Worm (Caenorhabditis elegans) whole organism, young adult: ENCODE data around the gene tdc-1.

Source experiments
- B0019.2 ChIP-seq: fragments of 200-800 bp; sonication (Bioruptor generic); conservative IDR thresholded peaks from 2 replicates; pipeline ENCODE4 v1.3.6; 2022; ENCODE audit warnings: missing genetic modification reagents, missing genetic modification characterization, missing compliant biosample characterization
- B0035.1 ChIP-seq: sonication (generic microtip); optimal IDR thresholded peaks from 2 replicates; lab custom pipeline; 2016; ENCODE audit warnings: missing genetic modification characterization, mild to moderate bottlenecking, missing compliant biosample characterization, missing genotype, missing genetic modification reagents
- D2030.7 ChIP-seq: fragments of 200-800 bp; sonication (Bioruptor generic); IDR thresholded peaks from 2 replicates; pipeline ENCODE4 v1.3.6; 2022; ENCODE audit warnings: missing genetic modification reagents, missing genetic modification characterization, missing compliant biosample characterization
- F22D6.2 ChIP-seq: sonication (generic microtip); optimal IDR thresholded peaks from 2 replicates; lab custom pipeline; 2016; ENCODE audit warnings: mild to moderate bottlenecking, missing genetic modification characterization, missing compliant biosample characterization
- F55B11.4 ChIP-seq: sonication (generic microtip); optimal IDR thresholded peaks from 2 replicates; lab custom pipeline; 2016; ENCODE audit warnings: missing compliant biosample characterization, missing genetic modification characterization, borderline replicate concordance; ENCODE audit not compliant: insufficient read depth
- T07F8.4 ChIP-seq: sonication (generic microtip); optimal IDR thresholded peaks from 2 replicates; lab custom pipeline; 2016; ENCODE audit warnings: mild to moderate bottlenecking, missing genetic modification characterization, moderate library complexity, missing compliant biosample characterization
- Y53F4B.3 ChIP-seq: fragments of 200-800 bp; sonication (Bioruptor generic); IDR thresholded peaks from 2 replicates; pipeline ENCODE4 v1.3.6; 2022; ENCODE audit warnings: missing genetic modification reagents, missing genetic modification characterization, missing compliant biosample characterization
- Y53G8AR.9 ChIP-seq: fragments of 200-800 bp; sonication (Bioruptor generic); conservative IDR thresholded peaks from 2 replicates; pipeline ENCODE4 v1.3.6; 2022; ENCODE audit warnings: missing genetic modification reagents, missing genetic modification characterization, missing compliant biosample characterization
- Y79H2A.3 ChIP-seq: fragments of 200-800 bp; sonication (Bioruptor generic); conservative IDR thresholded peaks from 2 replicates; pipeline ENCODE4 v1.3.6; 2022; ENCODE audit warnings: missing genetic modification reagents, missing genetic modification characterization, missing compliant biosample characterization
- ccch-3 ChIP-seq: fragments of 200-800 bp; sonication (Bioruptor generic); optimal IDR thresholded peaks from 2 replicates; lab custom pipeline; 2018; ENCODE audit warnings: mild to moderate bottlenecking, missing genetic modification characterization, missing compliant biosample characterization
- cebp-1 ChIP-seq, 2 experiments: fragments of 200-800 bp in 1 of 2; sonication (Bioruptor generic) in 1 of 2; sonication (generic microtip) in 1 of 2; IDR thresholded peaks in 1 of 2; optimal IDR thresholded peaks in 1 of 2; 2 replicates each; pipeline versions ENCODE4 v1.3.6 to Lab custom; 2017 to 2022; ENCODE audit warnings: missing compliant biosample characterization in 2 of 2, missing genetic modification characterization in 2 of 2, mild to moderate bottlenecking in 1 of 2, missing genetic modification reagents in 1 of 2, moderate library complexity in 1 of 2
- ceh-91 ChIP-seq: fragments of 200-800 bp; sonication (Bioruptor generic); IDR thresholded peaks from 2 replicates; pipeline ENCODE4 v1.3.6; 2022; ENCODE audit warnings: missing genetic modification reagents, missing genetic modification characterization, missing compliant biosample characterization
- dpff-1 ChIP-seq: sonication (generic microtip); optimal IDR thresholded peaks from 2 replicates; lab custom pipeline; 2017; ENCODE audit warnings: mild to moderate bottlenecking, missing genetic modification characterization, missing compliant biosample characterization
- dpl-1 ChIP-seq: fragments of 150-350 bp; optimal IDR thresholded peaks from 2 replicates; lab custom pipeline; 2014; ENCODE audit warnings: missing biosample characterization, missing genetic modification reagents, missing genetic modification characterization
- egrh-3 ChIP-seq: fragments of 200-800 bp; sonication (Bioruptor generic); IDR thresholded peaks from 2 replicates; pipeline ENCODE4 v1.3.6; 2022; ENCODE audit warnings: missing genetic modification reagents, missing genetic modification characterization, missing compliant biosample characterization
- him-1 ChIP-seq: sonication (generic microtip); optimal IDR thresholded peaks from 2 replicates; lab custom pipeline; 2016; ENCODE audit warnings: missing genotype, missing genetic modification reagents, missing genetic modification characterization, missing compliant biosample characterization
- hlh-12 ChIP-seq: sonication (generic microtip); optimal IDR thresholded peaks from 2 replicates; lab custom pipeline; 2016; ENCODE audit warnings: missing genetic modification characterization, missing compliant biosample characterization
- lag-1 ChIP-seq: fragments of 200-800 bp; sonication (Bioruptor generic); IDR thresholded peaks from 2 replicates; pipeline ENCODE4 v1.3.6; 2022; ENCODE audit warnings: missing genetic modification reagents, missing genetic modification characterization, missing compliant biosample characterization
- let-526 ChIP-seq: fragments of 200-800 bp; sonication (Bioruptor generic); IDR thresholded peaks from 2 replicates; pipeline ENCODE4 v1.3.6; 2022; ENCODE audit warnings: missing genetic modification reagents, missing genetic modification characterization, missing compliant biosample characterization
- let-607 ChIP-seq, 2 experiments: fragments of 200-800 bp in 1 of 2; sonication (Bioruptor generic) in 1 of 2; sonication (generic microtip) in 1 of 2; optimal IDR thresholded peaks; 2 replicates each; lab custom pipeline; 2016 to 2018; ENCODE audit warnings: mild to moderate bottlenecking in 2 of 2, missing compliant biosample characterization in 2 of 2, missing genetic modification characterization in 2 of 2, moderate library complexity in 2 of 2, missing genotype in 1 of 2
- lir-1 ChIP-seq: fragments of 200-800 bp; sonication (Bioruptor generic); conservative IDR thresholded peaks from 2 replicates; pipeline ENCODE4 v1.3.6; 2022; ENCODE audit warnings: missing genetic modification reagents, missing genetic modification characterization, missing compliant biosample characterization
- lsl-1 ChIP-seq: fragments of 200-800 bp; sonication (Bioruptor generic); optimal IDR thresholded peaks from 2 replicates; lab custom pipeline; 2018; ENCODE audit warnings: mild to moderate bottlenecking, missing genetic modification characterization, moderate library complexity, missing compliant biosample characterization
- lsy-27 ChIP-seq: sonication (generic microtip); optimal IDR thresholded peaks from 2 replicates; lab custom pipeline; 2017; ENCODE audit warnings: missing genetic modification characterization, mild to moderate bottlenecking, missing compliant biosample characterization, antibody characterized with exemption, missing genotype, borderline replicate concordance; ENCODE audit not compliant: insufficient read depth
- madf-3 ChIP-seq: fragments of 200-800 bp; sonication (Bioruptor generic); IDR thresholded peaks from 2 replicates; pipeline ENCODE4 v1.3.6; 2022; ENCODE audit warnings: missing genetic modification reagents, missing genetic modification characterization, missing compliant biosample characterization
- madf-6 ChIP-seq: fragments of 200-800 bp; sonication (Bioruptor generic); IDR thresholded peaks from 2 replicates; pipeline ENCODE4 v1.3.6; 2022; ENCODE audit warnings: missing genetic modification reagents, missing genetic modification characterization, missing compliant biosample characterization
- nfya-1 ChIP-seq: sonication (generic microtip); optimal IDR thresholded peaks from 2 replicates; lab custom pipeline; 2017; ENCODE audit warnings: antibody characterized with exemption, missing compliant biosample characterization, missing genetic modification characterization, borderline replicate concordance; ENCODE audit not compliant: insufficient read depth
- nfya-2 ChIP-seq: fragments of 200-800 bp; sonication (Bioruptor generic); IDR thresholded peaks from 2 replicates; pipeline ENCODE4 v1.3.6; 2022; ENCODE audit warnings: missing genetic modification reagents, missing genetic modification characterization, missing compliant biosample characterization
- nfyb-1 ChIP-seq: fragments of 200-800 bp; sonication (Bioruptor generic); IDR thresholded peaks from 2 replicates; pipeline ENCODE4 v1.3.6; 2022; ENCODE audit warnings: missing genetic modification reagents, missing genetic modification characterization, missing compliant biosample characterization
- nhr-179 ChIP-seq: sonication (generic microtip); optimal IDR thresholded peaks from 2 replicates; lab custom pipeline; 2016; ENCODE audit warnings: mild to moderate bottlenecking, missing genetic modification characterization, missing compliant biosample characterization
- nhr-80 ChIP-seq: sonication (generic microtip); optimal IDR thresholded peaks from 2 replicates; lab custom pipeline; 2016; ENCODE audit warnings: missing genetic modification characterization, missing compliant biosample characterization
- pha-4 ChIP-seq: fragments of 150-350 bp; sonication (generic microtip); optimal IDR thresholded peaks from 2 replicates; lab custom pipeline; 2014; ENCODE audit warnings: missing biosample characterization, missing genetic modification reagents, missing genetic modification characterization
- rcor-1 ChIP-seq: fragments of 200-800 bp; sonication (Bioruptor generic); IDR thresholded peaks from 2 replicates; pipeline ENCODE4 v1.3.6; 2022; ENCODE audit warnings: missing genetic modification reagents, missing genetic modification characterization, missing compliant biosample characterization
- repo-1 ChIP-seq: sonication (generic microtip); optimal IDR thresholded peaks from 2 replicates; lab custom pipeline; 2017; ENCODE audit warnings: mild to moderate bottlenecking, missing genetic modification characterization, missing compliant biosample characterization
- snpc-3.4 ChIP-seq: sonication (generic microtip); optimal IDR thresholded peaks from 2 replicates; lab custom pipeline; 2017; ENCODE audit warnings: missing genetic modification characterization, mild to moderate bottlenecking, missing compliant biosample characterization, antibody characterized with exemption, moderate library complexity, missing genotype, missing genetic modification reagents
- tbp1 ChIP-seq: fragments of 200-800 bp; sonication (Bioruptor generic); optimal IDR thresholded peaks from 2 replicates; lab custom pipeline; 2018; ENCODE audit warnings: mild to moderate bottlenecking, missing genetic modification characterization, missing compliant biosample characterization
- tbx-9 ChIP-seq: sonication (generic microtip); optimal IDR thresholded peaks from 2 replicates; lab custom pipeline; 2016; ENCODE audit warnings: borderline replicate concordance, missing genetic modification characterization, inconsistent platforms, missing compliant biosample characterization
- tlf-1 ChIP-seq: fragments of 200-800 bp; sonication (Bioruptor generic); optimal IDR thresholded peaks from 2 replicates; lab custom pipeline; 2018; ENCODE audit warnings: mild to moderate bottlenecking, missing genetic modification characterization, missing compliant biosample characterization
- unc-62 ChIP-seq: fragments of 150-350 bp; optimal IDR thresholded peaks from 2 replicates; lab custom pipeline; 2014; ENCODE audit warnings: missing biosample characterization, missing genetic modification reagents, missing genetic modification characterization
- xnd-1 ChIP-seq: sonication (generic microtip); optimal IDR thresholded peaks from 2 replicates; lab custom pipeline; 2016; ENCODE audit warnings: missing genotype, missing genetic modification reagents, missing genetic modification characterization, missing compliant biosample characterization
- ztf-22 ChIP-seq: fragments of 200-800 bp; sonication (Bioruptor generic); optimal IDR thresholded peaks from 2 replicates; lab custom pipeline; 2018; ENCODE audit warnings: mild to moderate bottlenecking, missing genetic modification characterization, moderate library complexity, missing compliant biosample characterization
- ztf-26 ChIP-seq: sonication (generic microtip); optimal IDR thresholded peaks from 2 replicates; lab custom pipeline; 2017; ENCODE audit warnings: missing genetic modification characterization, missing compliant biosample characterization

Gene tdc-1

ce11 chrII:8246476-8246875, 23.9 kb upstream of the tdc-1 start, which contains the start of gene F35C11.3 (continued):
- no peak for TF ChIP-seq ztf-22 (GFP tag; lab: Kevin White, UChicago)
- no peak for TF ChIP-seq rcor-1 (GFP tag; lab: Robert Waterston, UW)
- TF ChIP-seq F55B11.4 (tag; lab: Kevin White, UChicago) = no peak

- TF ChIP-seq repo-1 (tag; lab: Kevin White, UChicago) = no peak
- TF ChIP-seq let-607 (tag; optimal IDR thresholded peaks at IDR 0.05; lab: Kevin White, UChicago) = peak in 1 of 2 experiments; percentile 9
- no peak for TF ChIP-seq lir-1 (GFP tag; lab: Robert Waterston, UW)
- TF ChIP-seq him-1 (tag; lab: Kevin White, UChicago) = no peak
- peak; percentile 16 for TF ChIP-seq pha-4 (tag; lab: Kevin White, UChicago)
- no peak for TF ChIP-seq hlh-12 (tag; lab: Kevin White, UChicago)
- no peak for TF ChIP-seq cebp-1 (GFP tag; IDR thresholded peaks at IDR 0.05; lab: Robert Waterston, UW)
- TF ChIP-seq cebp-1 (tag; optimal IDR thresholded peaks at IDR 0.05; lab: Kevin White, UChicago) = no peak
- no peak for TF ChIP-seq D2030.7 (GFP tag; lab: Robert Waterston, UW)
- TF ChIP-seq unc-62 (GFP tag; lab: Kevin White, UChicago) = peak; percentile 77
- no peak for TF ChIP-seq dpff-1 (tag; lab: Kevin White, UChicago)
- peak; percentile 89 for TF ChIP-seq nhr-80 (tag; lab: Kevin White, UChicago)
- TF ChIP-seq rcor-1 (GFP tag; lab: Robert Waterston, UW) = no peak
These were observed 21.7 kb upstream of the tdc-1 start, which contains the start of the genes F35C11.2 and F35C11.4 for ce11 chrII:8248745-8249144. Gene F35C11.2, minus strand, starts transcription at chrII:8248834. Gene F35C11.4, plus strand, starts transcription at chrII:8249004.

ce11 chrII:8249710-8250109, 20.7 kb upstream of the tdc-1 start:
- TF ChIP-seq let-526 (GFP tag; lab: Robert Waterston, UW) (no peak), tbp1 (GFP tag; lab: Kevin White, UChicago) (no peak), madf-3 (GFP tag; lab: Robert Waterston, UW) (no peak), egrh-3 (GFP tag; lab: Robert Waterston, UW) (no peak), ceh-91 (GFP tag; lab: Robert Waterston, UW) (no peak), B0035.1 (no peak), nfya-2 (GFP tag; lab: Robert Waterston, UW) (no peak), Y79H2A.3 (GFP tag; lab: Robert Waterston, UW) (no peak), ztf-26 (no peak), Y53G8AR.9 (GFP tag; lab: Robert Waterston, UW) (no peak), nhr-179 (tag; lab: Kevin White, UChicago) (no peak), cebp-1 (GFP tag; IDR thresholded peaks at IDR 0.05; lab: Robert Waterston, UW) (no peak), cebp-1 (tag; optimal IDR thresholded peaks at IDR 0.05; lab: Kevin White, UChicago) (no peak), nfyb-1 (GFP tag; lab: Robert Waterston, UW) (no peak), F22D6.2 (tag; lab: Kevin White, UChicago) (no peak), lsy-27 (tag; lab: Kevin White, UChicago) (no peak), tlf-1 (GFP tag; lab: Kevin White, UChicago) (no peak)
- TF ChIP-seq, all 124 proteins: peak for 0

- TF ChIP-seq lag-1 (GFP tag; lab: Robert Waterston, UW) (no peak), T07F8.4 (tag; lab: Kevin White, UChicago) (no peak), nfya-1 (no peak), ccch-3 (GFP tag; lab: Kevin White, UChicago) (no peak), B0019.2 (GFP tag; lab: Robert Waterston, UW) (peak; percentile 45; the same call in 1 of the 2 replicates), tbx-9 (tag; lab: Kevin White, UChicago) (no peak), lsl-1 (GFP tag; lab: Kevin White, UChicago) (peak; percentile 93), Y53F4B.3 (GFP tag; lab: Robert Waterston, UW) (no peak), xnd-1 (tag; lab: Kevin White, UChicago) (peak; percentile 88), madf-6 (peak; percentile 92), lir-1 (GFP tag; lab: Robert Waterston, UW) (no peak), snpc-3.4 (peak; percentile 29), D2030.7 (GFP tag; lab: Robert Waterston, UW) (peak; percentile 39; the same call in 1 of the 2 replicates), dpl-1 (peak; percentile 66)
These were observed 17.1 kb upstream of the tdc-1 start, which contains the start of gene F35C11.5 for ce11 chrII:8253160-8253793. Gene F35C11.5, plus strand, starts transcription at chrII:8253743.
